Worm (Caenorhabditis elegans): ENCODE results near the gene ZK470.1.

DNA sequence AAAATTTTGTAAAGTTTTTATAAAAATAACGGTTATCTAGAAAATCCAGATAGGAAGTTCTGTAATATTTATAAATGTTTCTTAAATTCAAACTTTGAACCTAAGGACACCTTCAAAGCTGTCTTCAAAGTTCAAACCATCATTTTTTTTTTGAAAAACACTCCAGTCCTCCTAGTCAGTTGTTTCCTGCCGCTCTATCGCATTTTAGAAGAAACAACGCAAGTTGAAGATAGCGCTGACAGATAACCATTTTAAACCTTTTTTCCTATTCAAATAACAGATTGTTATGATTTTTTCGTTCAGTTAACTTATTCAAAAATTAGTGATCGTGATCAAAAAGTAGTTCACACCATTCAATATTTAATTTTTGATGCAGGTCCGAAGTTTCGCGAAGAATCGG is 30.1 kb upstream of the ZK470.1 start:
- TF ChIP-seq ref-1 (GFP tag; conservative IDR thresholded peaks at IDR 0.05) (no peak), tab-1 (GFP tag; IDR thresholded peaks at IDR 0.05) (no peak), cog-1 (tag; optimal IDR thresholded peaks at IDR 0.05) (no peak), ztf-29 (GFP tag; IDR thresholded peaks at IDR 0.05) (no peak), ztf-23 (GFP tag; IDR thresholded peaks at IDR 0.05) (no peak), med-1 (GFP tag; optimal IDR thresholded peaks at IDR 0.05; ENCODE audit: insufficient read depth) (no peak), flt-1 (GFP tag; IDR thresholded peaks at IDR 0.05) (no peak), T22C8.4 (GFP tag; IDR thresholded peaks at IDR 0.05) (no peak), klf-2 (GFP tag; conservative IDR thresholded peaks at IDR 0.05) (no peak)
